Worm (Caenorhabditis elegans) whole organism, L2 larva: ENCODE measurements around the gene T01G6.1.

ENCODE experiments used
- ama-1 ChIP-seq: fragments of 150-350 bp; optimal IDR thresholded peaks from 2 replicates; lab custom pipeline; 2018; ENCODE audit warnings: inconsistent platforms
- elt-1 ChIP-seq: fragments of 150-350 bp; optimal IDR thresholded peaks from 2 replicates; lab custom pipeline; 2014; ENCODE audit warnings: missing biosample characterization, missing genetic modification characterization
- elt-3 ChIP-seq: sonication (generic microtip); optimal IDR thresholded peaks from 2 replicates; lab custom pipeline; 2017; ENCODE audit warnings: missing biosample characterization, missing genetic modification characterization
- nhr-129 ChIP-seq: fragments of 150-350 bp; optimal IDR thresholded peaks from 2 replicates; lab custom pipeline; 2014; ENCODE audit warnings: missing biosample characterization, missing genetic modification characterization
- nhr-237 ChIP-seq: fragments of 150-350 bp; optimal IDR thresholded peaks from 2 replicates; lab custom pipeline; 2014; ENCODE audit warnings: missing biosample characterization, missing genetic modification characterization
- snpc-4 ChIP-seq: fragments of 150-350 bp; optimal IDR thresholded peaks from 2 replicates; lab custom pipeline; 2014; ENCODE audit warnings: missing biosample characterization, missing genetic modification characterization

DNA sequence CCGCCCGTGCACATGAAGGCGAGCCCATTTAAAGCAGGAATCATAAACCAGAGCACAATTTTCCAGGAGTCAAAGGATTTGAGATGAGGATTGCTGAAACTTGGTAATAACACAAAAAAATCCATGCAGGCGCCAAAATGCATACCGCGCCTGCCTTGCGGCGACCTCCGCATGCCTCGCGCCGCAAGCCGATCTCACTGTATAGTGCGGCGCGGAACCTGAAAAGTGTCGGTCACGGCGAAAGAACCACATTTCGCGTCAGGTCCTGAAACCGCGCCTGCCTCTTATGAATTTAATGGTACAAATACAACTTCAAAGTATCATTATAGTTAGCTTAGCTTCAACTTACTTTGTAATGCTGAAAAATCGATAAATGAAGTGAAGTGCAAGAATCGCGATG, 3.0 kb downstream of the T01G6.1 start:
- TF ChIP-seq elt-3 (no peak), nhr-129 (tag; lab: Kevin White, UChicago) (no peak), elt-1 (tag; lab: Kevin White, UChicago) (no peak), snpc-4 (tag; lab: Kevin White, UChicago) (no peak), nhr-237 (tag; lab: Kevin White, UChicago) (no peak), ama-1 (lab: Kevin White, UChicago) (no peak)
